Worm (Caenorhabditis elegans): ENCODE data around the gene Y43F8B.29.

ce11 chrV:19462020-19462419 lies 29.4 kb upstream of the Y43F8B.29 start, which contains the start of gene Y43F8B.15:
- TF ChIP-seq ztf-11 (tag; optimal IDR thresholded peaks at IDR 0.05) (no peak), ztf-4 (tag; optimal IDR thresholded peaks at IDR 0.05) (no peak), unc-62 (GFP tag; optimal IDR thresholded peaks at IDR 0.05) (no peak), fos-1 (tag; optimal IDR thresholded peaks at IDR 0.05) (no peak), R02D3.7 (tag; optimal IDR thresholded peaks at IDR 0.05) (no peak), ceh-16 (tag; optimal IDR thresholded peaks at IDR 0.05) (no peak), skn-1 (tag; optimal IDR thresholded peaks at IDR 0.05) (no peak), blmp-1 (tag; optimal IDR thresholded peaks at IDR 0.05; ENCODE audit: insufficient read depth) (no peak), lsy-2 (tag; optimal IDR thresholded peaks at IDR 0.05) (no peak), peb-1 (tag; optimal IDR thresholded peaks at IDR 0.05) (no peak), mab-5 (tag; optimal IDR thresholded peaks at IDR 0.05) (no peak), lin-11 (tag; optimal IDR thresholded peaks at IDR 0.05) (no peak), ama-1 (optimal IDR thresholded peaks at IDR 0.05) (no peak), elt-3 (tag; optimal IDR thresholded peaks at IDR 0.05) (no peak)

Measured in whole organism, L2 larva.